Worm (Caenorhabditis elegans) whole organism, L1 larva: ENCODE results near the gene cyn-10.

ENCODE experiments used
- ceh-82 ChIP-seq, 3 experiments: fragments of 150-350 bp in 1 of 3; sonication (generic microtip) in 2 of 3; optimal IDR thresholded peaks; 2 replicates each; lab custom pipeline; 2014 to 2017; ENCODE audit warnings: missing biosample characterization in 3 of 3, missing genetic modification characterization in 3 of 3
- efl-3 ChIP-seq: fragments of 200-800 bp; sonication (Bioruptor generic); optimal IDR thresholded peaks from 2 replicates; lab custom pipeline; 2018; ENCODE audit warnings: mild to moderate bottlenecking, missing genetic modification characterization, missing compliant biosample characterization
- elt-3 ChIP-seq, 6 experiments: fragments of 150-350 bp in 1 of 6; sonication (generic microtip); optimal IDR thresholded peaks; 2 replicates each; lab custom pipeline; 2017 to 2018; ENCODE audit warnings: missing biosample characterization in 6 of 6, missing genetic modification characterization in 6 of 6, inconsistent platforms in 1 of 6
- fkh-10 ChIP-seq: sonication (generic microtip); optimal IDR thresholded peaks from 2 replicates; lab custom pipeline; 2017; ENCODE audit warnings: missing biosample characterization, missing genetic modification reagents, missing genetic modification characterization
- snpc-4 ChIP-seq: fragments of 150-350 bp; optimal IDR thresholded peaks from 2 replicates; lab custom pipeline; 2014; ENCODE audit warnings: missing biosample characterization, missing genetic modification characterization
- sox-4 ChIP-seq: sonication (generic microtip); optimal IDR thresholded peaks from 2 replicates; lab custom pipeline; 2016; ENCODE audit warnings: missing genetic modification characterization, missing compliant biosample characterization
- tlp-1 ChIP-seq: fragments of 150-350 bp; optimal IDR thresholded peaks from 2 replicates; lab custom pipeline; 2014; ENCODE audit warnings: missing biosample characterization, missing genetic modification characterization
- zag-1 ChIP-seq: fragments of 150-350 bp; optimal IDR thresholded peaks from 2 replicates; lab custom pipeline; 2014; ENCODE audit warnings: missing biosample characterization, missing genetic modification characterization
- ztf-11 ChIP-seq, 2 experiments: sonication (generic microtip); optimal IDR thresholded peaks; 2 replicates each; lab custom pipeline; 2016 to 2017; ENCODE audit warnings: missing genetic modification characterization in 2 of 2, missing biosample characterization in 1 of 2, missing compliant biosample characterization in 1 of 2

- TF ChIP-seq ztf-11 (tag; optimal IDR thresholded peaks at IDR 0.05; lab: Kevin White, UChicago) (no peak), efl-3 (GFP tag; lab: Kevin White, UChicago) (no peak), ceh-82 (tag; optimal IDR thresholded peaks at IDR 0.05; lab: Kevin White, UChicago) (no peak), snpc-4 (tag; lab: Kevin White, UChicago) (no peak), elt-3 (tag; optimal IDR thresholded peaks at IDR 0.05; lab: Kevin White, UChicago) (peak in 1 of 6 experiments; percentile 55), sox-4 (tag; lab: Kevin White, UChicago) (no peak), tlp-1 (tag; lab: Kevin White, UChicago) (no peak), fkh-10 (GFP tag; lab: Kevin White, UChicago) (no peak), zag-1 (tag; lab: Kevin White, UChicago) (no peak)
These were observed 35.3 kb downstream of the cyn-10 start for ce11 chrII:6877881-6878280.
